Worm (Caenorhabditis elegans) whole organism, L3 larva: Measurements from ENCODE around the gene col-125.

Experiments used
- ceh-9 ChIP-seq: sonication (generic microtip); optimal IDR thresholded peaks from 2 replicates; lab custom pipeline; 2018; ENCODE audit warnings: missing biosample characterization, missing genetic modification characterization
- elt-2 ChIP-seq: sonication (generic microtip); optimal IDR thresholded peaks from 2 replicates; lab custom pipeline; 2016; ENCODE audit warnings: missing genetic modification reagents, mild to moderate bottlenecking, missing genetic modification characterization, missing compliant biosample characterization
- skn-1 ChIP-seq: fragments of 150-350 bp; optimal IDR thresholded peaks from 2 replicates; lab custom pipeline; 2014; ENCODE audit warnings: missing biosample characterization, missing genetic modification characterization

DNA sequence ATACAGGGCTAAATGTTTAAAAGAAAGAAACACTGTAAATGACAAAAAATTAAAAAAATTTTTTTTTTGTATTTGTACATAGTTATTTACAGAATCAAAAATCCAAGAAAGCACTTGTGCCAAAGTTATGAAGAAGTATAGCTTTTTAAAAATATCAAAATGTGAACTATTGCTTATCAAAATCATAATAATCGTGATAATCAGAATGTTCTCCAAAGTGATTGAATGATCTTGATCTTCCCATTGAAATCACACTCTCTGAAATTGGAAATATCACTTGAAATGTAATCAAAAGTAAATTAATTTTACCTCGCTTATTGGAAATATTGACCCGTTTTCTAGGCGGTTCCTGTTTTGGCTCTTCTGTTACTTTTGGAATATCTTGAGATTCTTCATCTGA, 1.2 kb downstream of the col-125 start:
- TF ChIP-seq ceh-9 (tag; lab: Kevin White, UChicago) (no peak), skn-1 (tag; lab: Kevin White, UChicago) (no peak), elt-2 (tag; lab: Kevin White, UChicago) (no peak)
